Worm (Caenorhabditis elegans) whole organism, late embryonic: ENCODE measurements around the gene srx-86.

Experiments
- C08G9.2 ChIP-seq: sonication (generic microtip); optimal IDR thresholded peaks from 2 replicates; lab custom pipeline; 2016; ENCODE audit warnings: mild to moderate bottlenecking, missing genetic modification characterization, moderate library complexity, missing compliant biosample characterization
- C38D4.7 ChIP-seq: fragments of 200-800 bp; sonication (Bioruptor generic); optimal IDR thresholded peaks from 2 replicates; lab custom pipeline; 2018; ENCODE audit warnings: mild to moderate bottlenecking, missing genetic modification characterization, moderate library complexity, missing compliant biosample characterization
- F13H6.1 ChIP-seq: sonication (generic microtip); optimal IDR thresholded peaks from 2 replicates; lab custom pipeline; 2016; ENCODE audit warnings: missing genetic modification characterization, missing compliant biosample characterization
- K09A11.1 ChIP-seq: sonication (generic microtip); optimal IDR thresholded peaks from 2 replicates; lab custom pipeline; 2017; ENCODE audit warnings: antibody characterized with exemption, mild to moderate bottlenecking, missing genetic modification characterization, missing compliant biosample characterization; ENCODE audit not compliant: insufficient read depth
- ceh-14 ChIP-seq: sonication (generic microtip); optimal IDR thresholded peaks from 2 replicates; lab custom pipeline; 2016; ENCODE audit warnings: missing genotype, missing genetic modification characterization, missing compliant biosample characterization
- ceh-19 ChIP-seq: fragments of 200-800 bp; sonication (Bioruptor generic); optimal IDR thresholded peaks from 2 replicates; lab custom pipeline; 2018; ENCODE audit warnings: mild to moderate bottlenecking, missing genetic modification characterization, missing compliant biosample characterization
- ceh-2 ChIP-seq: sonication (generic microtip); optimal IDR thresholded peaks from 2 replicates; lab custom pipeline; 2016; ENCODE audit warnings: missing genotype, missing genetic modification characterization, missing compliant biosample characterization
- ceh-22 ChIP-seq: sonication (generic microtip); optimal IDR thresholded peaks from 2 replicates; lab custom pipeline; 2017; ENCODE audit warnings: missing biosample characterization, missing genetic modification characterization
- ceh-24 ChIP-seq: sonication (generic microtip); optimal IDR thresholded peaks from 2 replicates; lab custom pipeline; 2016; ENCODE audit warnings: mild to moderate bottlenecking, missing genetic modification characterization, missing compliant biosample characterization
- ceh-30 ChIP-seq: fragments of 150-350 bp; optimal IDR thresholded peaks from 2 replicates; lab custom pipeline; 2014; ENCODE audit warnings: missing biosample characterization, missing genetic modification characterization
- ceh-31 ChIP-seq: sonication (generic microtip); optimal IDR thresholded peaks from 2 replicates; lab custom pipeline; 2016; ENCODE audit warnings: missing genetic modification characterization, missing compliant biosample characterization
- ceh-34 ChIP-seq: sonication (generic microtip); optimal IDR thresholded peaks from 2 replicates; lab custom pipeline; 2016; ENCODE audit warnings: mild to moderate bottlenecking, missing genetic modification characterization, missing compliant biosample characterization
- ceh-6 ChIP-seq: fragments of 200-800 bp; sonication (Bioruptor generic); optimal IDR thresholded peaks from 2 replicates; lab custom pipeline; 2018; ENCODE audit warnings: mild to moderate bottlenecking, missing genetic modification characterization, missing compliant biosample characterization
- che-1 ChIP-seq: sonication (generic microtip); optimal IDR thresholded peaks from 2 replicates; lab custom pipeline; 2016; ENCODE audit warnings: mild to moderate bottlenecking, missing genetic modification characterization, missing compliant biosample characterization
- dve-1 ChIP-seq: sonication (generic microtip); optimal IDR thresholded peaks from 2 replicates; lab custom pipeline; 2017; ENCODE audit warnings: antibody characterized with exemption, mild to moderate bottlenecking, missing genetic modification characterization, missing compliant biosample characterization
- elt-2 ChIP-seq: sonication (generic microtip); optimal IDR thresholded peaks from 2 replicates; lab custom pipeline; 2016; ENCODE audit warnings: missing genetic modification reagents, missing genetic modification characterization, missing compliant biosample characterization
- eyg-1 ChIP-seq: sonication (generic microtip); optimal IDR thresholded peaks from 2 replicates; lab custom pipeline; 2016; ENCODE audit warnings: missing genotype, missing genetic modification characterization, missing compliant biosample characterization
- fkh-10 ChIP-seq: fragments of 150-350 bp; optimal IDR thresholded peaks from 2 replicates; lab custom pipeline; 2014; ENCODE audit warnings: missing biosample characterization, missing genetic modification reagents, missing genetic modification characterization
- hlh-30 ChIP-seq: sonication (generic microtip); optimal IDR thresholded peaks from 2 replicates; lab custom pipeline; 2017; ENCODE audit warnings: antibody characterized with exemption, missing genetic modification characterization, missing compliant biosample characterization; ENCODE audit not compliant: insufficient read depth
- hlh-6 ChIP-seq: sonication (generic microtip); optimal IDR thresholded peaks from 2 replicates; lab custom pipeline; 2016; ENCODE audit warnings: missing genotype, missing genetic modification characterization, missing compliant biosample characterization
- hlh-8 ChIP-seq: sonication (generic microtip); optimal IDR thresholded peaks from 2 replicates; lab custom pipeline; 2016; ENCODE audit warnings: missing genotype, missing genetic modification characterization, missing compliant biosample characterization
- lim-6 ChIP-seq: sonication (generic microtip); optimal IDR thresholded peaks from 2 replicates; lab custom pipeline; 2016; ENCODE audit warnings: missing genetic modification characterization, missing compliant biosample characterization
- mec-3 ChIP-seq: sonication (generic microtip); optimal IDR thresholded peaks from 2 replicates; lab custom pipeline; 2016; ENCODE audit warnings: borderline replicate concordance, missing genetic modification characterization, missing compliant biosample characterization
- nhr-11 ChIP-seq: fragments of 150-350 bp; optimal IDR thresholded peaks from 2 replicates; lab custom pipeline; 2014; ENCODE audit warnings: missing biosample characterization, missing genetic modification characterization
- pag-3 ChIP-seq: sonication (generic microtip); optimal IDR thresholded peaks from 2 replicates; lab custom pipeline; 2016; ENCODE audit warnings: missing compliant biosample characterization, missing genetic modification characterization, borderline replicate concordance
- pax-1 ChIP-seq: fragments of 150-350 bp; optimal IDR thresholded peaks from 2 replicates; lab custom pipeline; 2014; ENCODE audit warnings: missing biosample characterization, missing genetic modification characterization
- pros-1 ChIP-seq: fragments of 150-350 bp; optimal IDR thresholded peaks from 2 replicates; lab custom pipeline; 2014; ENCODE audit warnings: missing biosample characterization, missing genetic modification reagents, missing genetic modification characterization
- ref-2 ChIP-seq: sonication (generic microtip); optimal IDR thresholded peaks from 2 replicates; lab custom pipeline; 2016; ENCODE audit warnings: missing genetic modification characterization, missing compliant biosample characterization
- rnt-1 ChIP-seq: sonication (generic microtip); optimal IDR thresholded peaks from 2 replicates; lab custom pipeline; 2016; ENCODE audit warnings: missing genetic modification characterization, missing compliant biosample characterization
- sdc-2 ChIP-seq: sonication (generic microtip); optimal IDR thresholded peaks from 2 replicates; lab custom pipeline; 2016; ENCODE audit warnings: missing genotype, missing genetic modification characterization, missing compliant biosample characterization
- sox-4 ChIP-seq: sonication (generic microtip); optimal IDR thresholded peaks from 2 replicates; lab custom pipeline; 2017; ENCODE audit warnings: mild to moderate bottlenecking, missing genetic modification characterization, inconsistent platforms, missing compliant biosample characterization
- tbx-7 ChIP-seq: sonication (generic microtip); optimal IDR thresholded peaks from 2 replicates; lab custom pipeline; 2016; ENCODE audit warnings: missing genotype, missing genetic modification characterization, missing compliant biosample characterization
- unc-3 ChIP-seq, 2 experiments: fragments of 200-800 bp in 1 of 2; sonication (Bioruptor generic) in 1 of 2; sonication (generic microtip) in 1 of 2; conservative IDR thresholded peaks in 1 of 2; optimal IDR thresholded peaks in 1 of 2; 2 replicates each; pipeline versions ENCODE4 v1.3.6 to Lab custom; 2016 to 2022; ENCODE audit warnings: missing compliant biosample characterization in 2 of 2, missing genetic modification characterization in 2 of 2, missing genetic modification reagents in 1 of 2
- unc-42 ChIP-seq: sonication (generic microtip); optimal IDR thresholded peaks from 2 replicates; lab custom pipeline; 2016; ENCODE audit warnings: missing genotype, missing genetic modification characterization, missing compliant biosample characterization
- unc-86 ChIP-seq: sonication (generic microtip); optimal IDR thresholded peaks from 2 replicates; lab custom pipeline; 2016; ENCODE audit warnings: missing genetic modification characterization, missing compliant biosample characterization

Gene srx-86

ce11 chrV:11562643-11563042 is at the start of gene srx-86:
Gene srx-86 (plus strand): TSS chrV:11562943.
- TF ChIP-seq ceh-14 (tag; lab: Kevin White, UChicago): no peak
- TF ChIP-seq C38D4.7 (GFP tag; lab: Kevin White, UChicago): no peak
- no peak for TF ChIP-seq eyg-1 (tag; lab: Kevin White, UChicago)
- TF ChIP-seq rnt-1: no peak
- no peak for TF ChIP-seq ceh-24
- no peak for TF ChIP-seq pros-1 (tag; lab: Kevin White, UChicago)
- TF ChIP-seq ceh-31 (tag; lab: Kevin White, UChicago): no peak
- TF ChIP-seq unc-3 (GFP tag; conservative IDR thresholded peaks at IDR 0.05; lab: Robert Waterston, UW): no peak
- no peak for TF ChIP-seq unc-3 (tag; optimal IDR thresholded peaks at IDR 0.05; lab: Kevin White, UChicago)
- TF ChIP-seq ceh-30 (tag; lab: Kevin White, UChicago): no peak
- TF ChIP-seq nhr-11 (tag; lab: Kevin White, UChicago): no peak
- TF ChIP-seq unc-86 (tag; lab: Kevin White, UChicago): no peak
- TF ChIP-seq pag-3 (tag; lab: Kevin White, UChicago): no peak
- no peak for TF ChIP-seq sdc-2 (tag; lab: Kevin White, UChicago)
- no peak for TF ChIP-seq F13H6.1 (tag; lab: Kevin White, UChicago)
- no peak for TF ChIP-seq hlh-30
- TF ChIP-seq mec-3 (tag; lab: Kevin White, UChicago): no peak
- no peak for TF ChIP-seq ceh-2 (tag; lab: Kevin White, UChicago)
- TF ChIP-seq K09A11.1: no peak

- TF ChIP-seq nhr-11 (tag; lab: Kevin White, UChicago) (no peak), dve-1 (no peak), hlh-6 (tag; lab: Kevin White, UChicago) (no peak), ref-2 (tag; lab: Kevin White, UChicago) (no peak), ceh-19 (no peak), che-1 (no peak), sox-4 (tag; lab: Kevin White, UChicago) (no peak), unc-3 (GFP tag; conservative IDR thresholded peaks at IDR 0.05; lab: Robert Waterston, UW) (no peak), unc-3 (tag; optimal IDR thresholded peaks at IDR 0.05; lab: Kevin White, UChicago) (no peak), fkh-10 (GFP tag; lab: Kevin White, UChicago) (no peak)
Measured at ce11 chrV:11513432-11513831, 49.3 kb upstream of the srx-86 start, which contains the start of gene C55A6.3. Gene C55A6.3 (minus strand): TSS chrV:11513532.

- TF ChIP-seq elt-2 (tag; lab: Kevin White, UChicago) (no peak), ceh-6 (no peak), ref-2 (tag; lab: Kevin White, UChicago) (no peak), C08G9.2 (no peak), pax-1 (no peak), hlh-6 (tag; lab: Kevin White, UChicago) (no peak), rnt-1 (no peak), ceh-34 (tag; lab: Kevin White, UChicago) (no peak), ceh-22 (tag; lab: Kevin White, UChicago) (no peak), lim-6 (tag; lab: Kevin White, UChicago) (no peak)
- TF ChIP-seq, all 69 proteins: peak for 0
Measured at ce11 chrV:11514677-11515076, 48.1 kb upstream of the srx-86 start, which contains the start of gene C55A6.6. Gene C55A6.6 (minus strand): TSS chrV:11514737.

ce11 chrV:11515145-11515544 is 47.6 kb upstream of the srx-86 start:
- TF ChIP-seq hlh-8 (tag; lab: Kevin White, UChicago): no peak
- TF ChIP-seq F13H6.1 (tag; lab: Kevin White, UChicago): no peak
- TF ChIP-seq unc-42: no peak
- no peak for TF ChIP-seq che-1
- TF ChIP-seq tbx-7 (tag; lab: Kevin White, UChicago): no peak
